Fruit fly (Drosophila melanogaster): ENCODE data around the gene Flo2.

Gene Flo2

DNA sequence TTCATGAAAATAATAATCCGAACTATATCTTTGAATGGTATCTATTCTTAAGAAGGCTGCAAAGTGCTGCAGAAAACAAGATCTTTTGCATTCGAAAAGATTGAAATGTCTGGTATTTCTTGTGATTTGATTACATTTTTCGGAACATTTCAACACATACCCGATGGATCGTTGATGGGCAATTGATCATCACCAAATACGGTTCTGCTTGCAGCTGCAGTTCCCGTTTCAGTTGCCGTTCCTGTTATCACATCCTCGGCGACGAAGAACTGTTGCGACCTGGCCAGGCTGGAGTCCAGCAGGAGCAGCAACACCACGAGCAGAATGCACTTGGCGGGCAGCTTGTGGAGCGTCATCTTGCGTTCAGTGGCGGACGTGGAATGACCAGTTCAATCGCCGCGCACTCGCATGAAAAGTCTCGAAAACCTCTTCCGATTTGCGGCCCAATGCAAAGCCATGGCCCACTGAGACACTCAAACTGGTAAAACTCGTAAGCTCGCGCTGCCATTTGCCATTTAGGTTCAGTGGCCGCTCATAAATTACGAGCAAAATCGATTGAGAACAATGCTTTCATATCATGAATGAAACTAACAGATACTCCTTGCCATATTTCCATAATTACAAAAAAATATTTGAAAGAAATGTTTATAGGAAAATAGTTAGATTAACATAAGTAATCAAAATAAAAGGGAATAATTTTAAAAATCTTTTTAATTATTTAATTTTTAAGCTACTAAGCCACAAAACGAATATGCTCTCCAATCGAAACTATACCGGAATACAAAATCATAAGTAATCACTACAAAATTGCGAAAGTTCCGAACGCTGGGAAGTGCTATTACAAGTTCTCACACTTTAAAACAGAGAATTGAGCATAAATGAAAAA is 71.5 kb downstream of the Flo2 start, which contains the start of gene CG14406:
Gene CG14406 (minus strand): TSS at position 382 of the 886 bp plus-strand sequence.
- TF ChIP-seq Ets98B (GFP tag; IDR thresholded peaks at IDR 0.05) = no peak
- TF ChIP-seq CG34367 (tag; optimal IDR thresholded peaks at IDR 0.05) = no peak
- TF ChIP-seq CG14655 (GFP tag; optimal IDR thresholded peaks at IDR 0.05) = peak; percentile 50
- TF ChIP-seq CG9948 (tag; optimal IDR thresholded peaks at IDR 0.05) = no peak
- TF ChIP-seq EcR (GFP tag; optimal IDR thresholded peaks at IDR 0.05) = peak; percentile 78
- 0 out of 2 replicates have a peak, but pooled peaks have one; percentile 10 for TF ChIP-seq CG32121 (GFP tag; IDR thresholded peaks at IDR 0.05)
- TF ChIP-seq CG8159 (tag; optimal IDR thresholded peaks at IDR 0.05) = peak; percentile 11
- TF ChIP-seq Snoo (tag; optimal IDR thresholded peaks at IDR 0.05) = no peak
- TF ChIP-seq CG8301 (tag; optimal IDR thresholded peaks at IDR 0.05) = peak; percentile 40
- TF ChIP-seq Pif1B (GFP tag; optimal IDR thresholded peaks at IDR 0.05) = no peak
- no peak for TF ChIP-seq CG13204 (GFP tag; optimal IDR thresholded peaks at IDR 0.05)
- no peak for TF ChIP-seq CG15710 (tag; optimal IDR thresholded peaks at IDR 0.05)
- TF ChIP-seq D1 (tag; optimal IDR thresholded peaks at IDR 0.05) = no peak
- TF ChIP-seq CG17806 (tag; optimal IDR thresholded peaks at IDR 0.05) = no peak
- no peak for TF ChIP-seq CG10348 (GFP tag; IDR thresholded peaks at IDR 0.05)
- no peak for TF ChIP-seq rn (GFP tag; IDR thresholded peaks at IDR 0.05)
- no peak; the same call in 2 of the 3 replicates for TF ChIP-seq CG4496 (GFP tag; IDR thresholded peaks at IDR 0.05)
- no peak for TF ChIP-seq gl (tag; optimal IDR thresholded peaks at IDR 0.05)
- TF ChIP-seq Pif1A (GFP tag; optimal IDR thresholded peaks at IDR 0.05) = no peak
- TF ChIP-seq fd96Ca (GFP tag; IDR thresholded peaks at IDR 0.05) = no peak
- no peak for TF ChIP-seq CG12605 (GFP tag; IDR thresholded peaks at IDR 0.05)

DNA sequence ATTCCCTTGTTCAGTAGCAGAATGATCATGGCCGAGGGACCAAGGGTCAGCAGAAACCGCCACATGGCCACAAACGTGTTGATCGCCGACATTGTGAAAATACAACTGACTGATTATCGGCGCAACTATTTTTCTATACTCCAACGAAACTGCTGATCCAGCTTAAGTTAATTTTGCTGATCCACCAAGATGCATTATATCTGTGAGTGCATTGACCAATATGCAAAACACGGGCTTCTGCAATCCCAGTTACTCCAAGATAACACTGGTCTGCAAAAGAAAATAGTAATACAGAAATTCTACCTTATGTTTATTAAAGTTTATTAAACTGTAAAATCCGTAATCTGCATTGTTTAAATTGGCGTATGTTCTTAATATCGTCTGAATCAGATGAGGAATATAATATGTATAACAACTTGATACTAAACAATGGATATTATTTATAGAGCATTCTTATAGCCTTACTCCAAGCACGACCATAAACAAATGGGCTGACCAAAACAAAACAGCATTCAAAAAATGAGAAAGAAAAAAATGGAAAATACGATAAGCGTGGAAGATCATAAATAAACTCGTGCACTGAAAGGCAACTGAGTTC is 74.6 kb downstream of the Flo2 start, which contains the start of gene CG12398:
Gene CG12398 (minus strand): TSS at position 107 of the 598 bp plus-strand sequence.
- TF ChIP-seq CG13204 (GFP tag; optimal IDR thresholded peaks at IDR 0.05) (no peak), CG14655 (GFP tag; optimal IDR thresholded peaks at IDR 0.05) (no peak), D1 (tag; optimal IDR thresholded peaks at IDR 0.05) (no peak), gl (tag; optimal IDR thresholded peaks at IDR 0.05) (no peak), EcR (GFP tag; optimal IDR thresholded peaks at IDR 0.05) (no peak), CG4496 (GFP tag; IDR thresholded peaks at IDR 0.05) (no peak), CG10348 (GFP tag; IDR thresholded peaks at IDR 0.05) (no peak), Ets98B (GFP tag; IDR thresholded peaks at IDR 0.05) (no peak), CG9948 (tag; optimal IDR thresholded peaks at IDR 0.05) (no peak), Pif1B (GFP tag; optimal IDR thresholded peaks at IDR 0.05) (no peak), CG34367 (tag; optimal IDR thresholded peaks at IDR 0.05) (no peak), CG32121 (GFP tag; IDR thresholded peaks at IDR 0.05) (no peak), Snoo (tag; optimal IDR thresholded peaks at IDR 0.05) (no peak), fd96Ca (GFP tag; IDR thresholded peaks at IDR 0.05) (no peak), CG8159 (tag; optimal IDR thresholded peaks at IDR 0.05) (no peak), CG8301 (tag; optimal IDR thresholded peaks at IDR 0.05) (no peak), CG17806 (tag; optimal IDR thresholded peaks at IDR 0.05) (no peak), CG15710 (tag; optimal IDR thresholded peaks at IDR 0.05) (no peak), rn (GFP tag; IDR thresholded peaks at IDR 0.05) (no peak), CG12605 (GFP tag; IDR thresholded peaks at IDR 0.05) (no peak)

DNA sequence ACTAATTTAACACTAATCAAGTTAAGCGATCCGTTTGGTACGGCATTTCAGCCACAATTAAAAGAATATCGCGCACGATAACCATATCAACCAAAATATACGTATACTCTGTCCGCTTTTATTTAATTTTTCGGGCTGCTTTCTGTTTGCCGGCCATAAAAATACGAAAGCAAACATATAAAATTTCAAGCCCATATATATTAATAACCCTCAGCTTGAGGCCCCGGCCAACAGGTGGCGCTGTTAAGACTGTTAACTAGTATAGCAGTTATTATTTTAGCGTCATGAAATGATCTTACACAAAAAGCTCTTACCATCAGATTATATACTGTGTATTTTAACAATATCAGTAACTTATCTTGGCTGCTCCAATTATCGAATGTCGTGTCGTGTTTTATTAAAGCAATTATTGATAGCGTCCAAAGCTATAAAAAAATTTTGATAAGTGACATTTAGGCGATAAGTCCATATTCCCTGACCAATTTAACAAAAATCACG is 79.6 kb downstream of the Flo2 start, which contains the start of gene Eo:
Gene Eo (minus strand): TSS at position 51 of the 498 bp plus-strand sequence.
- TF ChIP-seq CG15710 (tag; optimal IDR thresholded peaks at IDR 0.05) (no peak), EcR (GFP tag; optimal IDR thresholded peaks at IDR 0.05) (peak; percentile 81), D1 (tag; optimal IDR thresholded peaks at IDR 0.05) (peak; percentile 13), CG4496 (GFP tag; IDR thresholded peaks at IDR 0.05) (no peak), CG12605 (GFP tag; IDR thresholded peaks at IDR 0.05) (no peak)

DNA sequence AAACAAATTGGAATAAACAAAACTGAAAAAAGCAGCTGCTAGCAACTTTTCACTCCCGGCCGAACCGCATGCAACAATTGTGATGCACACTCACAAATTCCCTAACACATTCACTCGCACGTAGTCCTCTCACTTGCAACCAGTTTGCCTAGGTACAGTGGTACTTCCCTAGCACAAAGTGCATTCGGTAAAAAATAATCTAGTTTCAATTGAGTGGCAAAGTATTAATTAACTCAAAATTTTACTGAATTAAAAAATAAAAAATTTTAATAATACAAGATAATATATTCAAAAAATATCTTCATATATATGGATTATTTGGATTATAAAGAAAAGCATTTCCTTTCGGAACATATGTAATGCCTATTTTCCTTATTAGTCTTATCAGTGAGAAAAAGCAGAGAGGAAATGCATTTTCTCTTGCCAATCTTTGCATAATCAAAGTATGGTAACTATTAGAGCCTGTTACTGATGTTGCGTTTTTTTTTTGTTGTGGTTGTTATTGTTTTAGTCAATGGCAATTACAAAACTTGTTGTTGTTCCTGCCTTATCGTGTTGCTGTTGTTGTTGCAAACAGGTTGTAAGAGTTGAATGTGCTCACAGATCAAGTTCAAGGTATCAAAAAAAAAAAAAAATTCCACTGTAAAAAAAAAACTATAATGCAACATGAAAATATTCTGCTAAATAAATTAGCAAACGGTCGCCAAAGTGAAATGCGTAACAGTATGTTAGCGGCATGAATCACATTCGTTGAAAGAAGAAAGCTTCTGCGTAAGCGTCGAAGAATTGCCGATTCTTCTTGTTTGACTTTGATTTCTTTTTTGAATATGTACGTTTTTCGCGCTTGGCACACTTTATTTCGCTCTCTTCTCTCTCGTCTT is 83.5 kb downstream of the Flo2 start:
- peak; percentile 44; the same call in 1 of the 3 replicates for TF ChIP-seq fd96Ca (GFP tag; IDR thresholded peaks at IDR 0.05)
- peak; percentile 36 for TF ChIP-seq Pif1B (GFP tag; optimal IDR thresholded peaks at IDR 0.05)
- no peak for TF ChIP-seq CG10348 (GFP tag; IDR thresholded peaks at IDR 0.05)
- TF ChIP-seq rn (GFP tag; IDR thresholded peaks at IDR 0.05) = no peak
- TF ChIP-seq CG8159 (tag; optimal IDR thresholded peaks at IDR 0.05) = peak; percentile 45
- peak; percentile 30; the same call in 1 of the 3 replicates for TF ChIP-seq CG4496 (GFP tag; IDR thresholded peaks at IDR 0.05)
- TF ChIP-seq CG15710 (tag; optimal IDR thresholded peaks at IDR 0.05) = peak; percentile 26
- no peak for TF ChIP-seq CG13204 (GFP tag; optimal IDR thresholded peaks at IDR 0.05)
- peak; percentile 87 for TF ChIP-seq EcR (GFP tag; optimal IDR thresholded peaks at IDR 0.05)
- TF ChIP-seq CG32121 (GFP tag; IDR thresholded peaks at IDR 0.05) = peak; percentile 51
- TF ChIP-seq CG34367 (tag; optimal IDR thresholded peaks at IDR 0.05) = no peak
- TF ChIP-seq gl (tag; optimal IDR thresholded peaks at IDR 0.05) = no peak
- TF ChIP-seq CG14655 (GFP tag; optimal IDR thresholded peaks at IDR 0.05) = peak; percentile 74
- TF ChIP-seq D1 (tag; optimal IDR thresholded peaks at IDR 0.05) = peak; percentile 33
- TF ChIP-seq Pif1A (GFP tag; optimal IDR thresholded peaks at IDR 0.05) = peak; percentile 29
- TF ChIP-seq CG9948 (tag; optimal IDR thresholded peaks at IDR 0.05) = peak; percentile 62
- peak; percentile 42 for TF ChIP-seq CG17806 (tag; optimal IDR thresholded peaks at IDR 0.05)
- TF ChIP-seq CG12605 (GFP tag; IDR thresholded peaks at IDR 0.05) = peak; percentile 16; the same call in 1 of the 2 replicates
- peak; percentile 52 for TF ChIP-seq Ets98B (GFP tag; IDR thresholded peaks at IDR 0.05)
- TF ChIP-seq Snoo (tag; optimal IDR thresholded peaks at IDR 0.05) = no peak
- TF ChIP-seq CG8301 (tag; optimal IDR thresholded peaks at IDR 0.05) = peak; percentile 50
